Worm (Caenorhabditis elegans): ENCODE results near the gene F14H8.8.

The F14H8.8 gene

DNA sequence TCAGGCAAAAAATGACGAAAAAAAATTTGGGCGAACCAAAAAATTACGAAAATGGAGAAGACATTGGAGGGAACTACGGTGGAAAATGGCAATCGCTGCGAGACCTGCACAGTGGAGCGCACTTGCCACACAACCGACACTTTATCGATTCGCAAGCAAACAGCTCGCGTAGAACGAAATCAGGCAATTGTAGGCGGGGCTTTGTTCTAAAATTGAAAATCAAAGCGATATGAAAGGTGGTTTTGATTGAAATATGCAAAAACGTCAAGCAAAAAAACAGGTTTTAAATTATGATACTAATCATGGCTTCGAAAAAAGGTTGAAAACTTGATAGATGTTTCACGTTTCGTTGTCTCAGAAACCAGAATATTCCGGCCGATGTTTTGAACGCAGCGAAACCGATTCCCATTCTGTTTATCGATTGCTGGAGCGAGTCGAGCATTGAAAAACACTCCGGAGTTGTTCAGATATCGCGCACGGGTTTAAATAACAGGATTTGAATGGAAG, 27.0 kb upstream of the F14H8.8 start, which contains the start of the genes fib-1 and mut-15:
TSS of gene fib-1 (minus strand) at position 40 of the 507 bp plus-strand sequence.
TSS of gene mut-15 (plus strand) at position 360 of the 507 bp plus-strand sequence.
- TF ChIP-seq sma-3 (GFP tag; optimal IDR thresholded peaks at IDR 0.05) (peak; percentile 95), ama-1 (optimal IDR thresholded peaks at IDR 0.05) (no peak), ceh-82 (tag; optimal IDR thresholded peaks at IDR 0.05) (peak; percentile 15), R02D3.7 (tag; optimal IDR thresholded peaks at IDR 0.05) (peak; percentile 68), egl-27 (tag; optimal IDR thresholded peaks at IDR 0.05) (peak; percentile 77), nhr-129 (tag; optimal IDR thresholded peaks at IDR 0.05) (peak; percentile 96), F13H6.1 (tag; optimal IDR thresholded peaks at IDR 0.05) (peak; percentile 92), peb-1 (tag; optimal IDR thresholded peaks at IDR 0.05) (no peak), dmd-4 (tag; optimal IDR thresholded peaks at IDR 0.05) (no peak), C34F6.9 (tag; optimal IDR thresholded peaks at IDR 0.05) (peak; percentile 93), nhr-10 (tag; optimal IDR thresholded peaks at IDR 0.05) (no peak), nhr-21 (tag; optimal IDR thresholded peaks at IDR 0.05) (peak; percentile 84), nhr-11 (tag; optimal IDR thresholded peaks at IDR 0.05) (peak; percentile 26), sma-9 (GFP tag; optimal IDR thresholded peaks at IDR 0.05) (peak; percentile 93), sma-9 (tag; optimal IDR thresholded peaks at IDR 0.05) (no peak), skn-1 (tag; optimal IDR thresholded peaks at IDR 0.05) (no peak), lsy-2 (tag; optimal IDR thresholded peaks at IDR 0.05) (peak; percentile 91 to 98), unc-62 (GFP tag; optimal IDR thresholded peaks at IDR 0.05) (no peak), nhr-12 (tag; optimal IDR thresholded peaks at IDR 0.05) (no peak), mdl-1 (tag; optimal IDR thresholded peaks at IDR 0.05) (peak in 1 of 2 experiments; percentile 33), elt-3 (tag; optimal IDR thresholded peaks at IDR 0.05) (no peak), nhr-6 (tag; optimal IDR thresholded peaks at IDR 0.05) (no peak), unc-39 (tag; optimal IDR thresholded peaks at IDR 0.05) (no peak), ztf-11 (tag; optimal IDR thresholded peaks at IDR 0.05) (no peak), aly-2 (tag; optimal IDR thresholded peaks at IDR 0.05) (no peak), nhr-77 (tag; optimal IDR thresholded peaks at IDR 0.05) (peak; percentile 21), ceh-16 (tag; optimal IDR thresholded peaks at IDR 0.05) (peak; percentile 38), ztf-1 (GFP tag; conservative IDR thresholded peaks at IDR 0.05) (no peak), ztf-4 (tag; optimal IDR thresholded peaks at IDR 0.05) (peak; percentile 70), nhr-25 (tag; optimal IDR thresholded peaks at IDR 0.05) (peak; percentile 91), lin-13 (GFP tag; optimal IDR thresholded peaks at IDR 0.05) (peak; percentile 89), Y55F3AM.14 (GFP tag; optimal IDR thresholded peaks at IDR 0.05) (peak; percentile 5), gmeb-1 (tag; optimal IDR thresholded peaks at IDR 0.05) (peak; percentile 89), unc-55 (GFP tag; optimal IDR thresholded peaks at IDR 0.05) (peak; percentile 93), lin-39 (tag; optimal IDR thresholded peaks at IDR 0.05) (no peak), mab-5 (tag; optimal IDR thresholded peaks at IDR 0.05) (peak; percentile 90), alr-1 (tag; optimal IDR thresholded peaks at IDR 0.05) (no peak), mbf-1 (tag; optimal IDR thresholded peaks at IDR 0.05) (no peak), zag-1 (tag; optimal IDR thresholded peaks at IDR 0.05) (peak; percentile 83), snpc-4 (tag; optimal IDR thresholded peaks at IDR 0.05) (peak; percentile 83), crh-2 (tag; optimal IDR thresholded peaks at IDR 0.05) (peak; percentile 87), nhr-237 (tag; optimal IDR thresholded peaks at IDR 0.05) (no peak), lin-11 (tag; optimal IDR thresholded peaks at IDR 0.05) (peak; percentile 86), ZK546.5 (tag; optimal IDR thresholded peaks at IDR 0.05) (peak; percentile 45), blmp-1 (tag; optimal IDR thresholded peaks at IDR 0.05; ENCODE audit: insufficient read depth) (peak; percentile 39), nhr-23 (tag; optimal IDR thresholded peaks at IDR 0.05) (no peak), sem-4 (tag; optimal IDR thresholded peaks at IDR 0.05) (peak; percentile 82), fos-1 (tag; optimal IDR thresholded peaks at IDR 0.05) (peak; percentile 69)

Data from whole organism, L2 larva.